Fruit fly (Drosophila melanogaster) whole organism, wandering third instar larva: Measurements from ENCODE around the gene CG12493.

Source experiments
- Abd-B ChIP-seq: fragments of >200 bp; optimal IDR thresholded peaks from 2 replicates; lab custom pipeline; 2017; ENCODE audit warnings: missing biosample characterization, missing genetic modification characterization
- CG9705 ChIP-seq: fragments of 200-800 bp; sonication (Bioruptor generic); optimal IDR thresholded peaks from 2 replicates; lab custom pipeline; 2018; ENCODE audit warnings: missing biosample characterization, mild to moderate bottlenecking, missing genetic modification characterization
- CrebA ChIP-seq: fragments of 200-800 bp; sonication (Bioruptor generic); optimal IDR thresholded peaks from 2 replicates; lab custom pipeline; 2016; ENCODE audit warnings: missing biosample characterization, mild to moderate bottlenecking, missing genetic modification characterization, borderline replicate concordance
- Dfd ChIP-seq: fragments of >200 bp; optimal IDR thresholded peaks from 2 replicates; lab custom pipeline; 2017; ENCODE audit warnings: missing biosample characterization, missing genetic modification characterization
- Dif ChIP-seq: fragments of 200-275, 200-300 bp; sonication (Bioruptor generic); optimal IDR thresholded peaks from 2 replicates; lab custom pipeline; 2018; ENCODE audit warnings: missing biosample characterization, missing genetic modification characterization; ENCODE audit not compliant: partially characterized antibody
- HLH106 ChIP-seq: fragments of 200-800 bp; optimal IDR thresholded peaks from 3 replicates; lab custom pipeline; 2019; ENCODE audit warnings: missing biosample characterization, mild to moderate bottlenecking, missing genetic modification characterization, moderate library complexity
- Hnf4 ChIP-seq: fragments of 200-800 bp; sonication (Bioruptor generic); optimal IDR thresholded peaks from 2 replicates; lab custom pipeline; 2016; ENCODE audit warnings: missing biosample characterization, mild to moderate bottlenecking, missing genetic modification characterization
- Hr78 ChIP-seq: fragments of >200 bp; optimal IDR thresholded peaks from 2 replicates; lab custom pipeline; 2017; ENCODE audit warnings: missing biosample characterization, missing genetic modification characterization
- Hr83 ChIP-seq: fragments of 200-300 bp; sonication (Bioruptor generic); optimal IDR thresholded peaks from 2 replicates; lab custom pipeline; 2016; ENCODE audit warnings: missing biosample characterization, mild to moderate bottlenecking, missing genetic modification characterization, moderate library complexity; ENCODE audit not compliant: poor library complexity, severe bottlenecking
- Jra ChIP-seq: sonication (Bioruptor generic); optimal IDR thresholded peaks from 2 replicates; lab custom pipeline; 2016; ENCODE audit warnings: missing biosample characterization, missing genetic modification characterization
- Mio ChIP-seq: sonication (Bioruptor generic); optimal IDR thresholded peaks from 2 replicates; lab custom pipeline; 2016; ENCODE audit warnings: missing biosample characterization, missing genetic modification characterization
- Myc ChIP-seq: fragments of >200 bp; optimal IDR thresholded peaks from 2 replicates; lab custom pipeline; 2017
- N ChIP-seq: fragments of >200 bp; optimal IDR thresholded peaks from 2 replicates; lab custom pipeline; 2018; ENCODE audit warnings: missing biosample characterization, missing external identifiers, missing genetic modification characterization
- OdsH ChIP-seq: fragments of 200-800 bp; sonication (Bioruptor generic); optimal IDR thresholded peaks from 2 replicates; lab custom pipeline; 2016; ENCODE audit warnings: missing biosample characterization, mild to moderate bottlenecking, missing genetic modification characterization
- Rel ChIP-seq, 2 experiments: fragments of 200-800 bp; sonication (Bioruptor generic) in 1 of 2; optimal IDR thresholded peaks; 2 replicates in 1 of 2; 3 replicates in 1 of 2; lab custom pipeline; 2016 to 2019; ENCODE audit warnings: mild to moderate bottlenecking in 2 of 2, missing biosample characterization in 2 of 2, missing genetic modification characterization in 2 of 2, moderate library complexity in 1 of 2
- Sp1 ChIP-seq: fragments of 200-800 bp; sonication (Bioruptor generic); optimal IDR thresholded peaks from 3 replicates; lab custom pipeline; 2019; ENCODE audit warnings: missing biosample characterization, mild to moderate bottlenecking, missing genetic modification characterization, moderate library complexity
- dl ChIP-seq, 2 experiments: fragments of 175-275, 200-275 bp in 1 of 2; fragments of 200-275 bp in 1 of 2; sonication (Bioruptor generic); optimal IDR thresholded peaks; lab custom pipeline; 2018; ENCODE audit warnings: mild to moderate bottlenecking in 2 of 2, missing biosample characterization in 2 of 2, missing genetic modification characterization in 2 of 2, moderate library complexity in 2 of 2; ENCODE audit not compliant: partially characterized antibody in 2 of 2, insufficient read depth in 1 of 2
- dmrt93B ChIP-seq: fragments of 200-800 bp; sonication (Bioruptor generic); optimal IDR thresholded peaks from 2 replicates; lab custom pipeline; 2018; ENCODE audit warnings: missing biosample characterization, mild to moderate bottlenecking, missing genetic modification characterization
- dsf ChIP-seq: sonication (Bioruptor generic); optimal IDR thresholded peaks from 2 replicates; lab custom pipeline; 2016; ENCODE audit warnings: missing biosample characterization, missing genetic modification characterization, borderline replicate concordance
- ey ChIP-seq: fragments of 200-800 bp; sonication (Bioruptor generic); optimal IDR thresholded peaks from 2 replicates; lab custom pipeline; 2016; ENCODE audit warnings: missing biosample characterization, missing genetic modification characterization
- foxo ChIP-seq, 2 experiments: fragments of 200-800 bp; sonication (Bioruptor generic); optimal IDR thresholded peaks; 2 replicates in 1 of 2; 3 replicates in 1 of 2; lab custom pipeline; 2016 to 2017; ENCODE audit warnings: missing biosample characterization in 2 of 2, missing genetic modification characterization in 2 of 2
- fru ChIP-seq: fragments of 200-800 bp; sonication (Bioruptor generic); optimal IDR thresholded peaks from 3 replicates; lab custom pipeline; 2016; ENCODE audit warnings: missing biosample characterization, mild to moderate bottlenecking, missing genetic modification characterization
- h ChIP-seq: fragments of 200-800 bp; sonication (Bioruptor generic); optimal IDR thresholded peaks from 3 replicates; lab custom pipeline; 2016; ENCODE audit warnings: missing biosample characterization, mild to moderate bottlenecking, missing genetic modification characterization
- jim ChIP-seq: fragments of 175-275, 200-325 bp; sonication (Bioruptor generic); optimal IDR thresholded peaks from 2 replicates; lab custom pipeline; 2016; ENCODE audit warnings: missing biosample characterization, mild to moderate bottlenecking, missing genetic modification characterization
- lola ChIP-seq: fragments of >200 bp; optimal IDR thresholded peaks from 2 replicates; lab custom pipeline; 2017; ENCODE audit warnings: missing biosample characterization, missing genetic modification characterization
- pan ChIP-seq: fragments of >200 bp; optimal IDR thresholded peaks from 2 replicates; lab custom pipeline; 2017
- psq ChIP-seq: fragments of 200-800 bp; sonication (Bioruptor generic); optimal IDR thresholded peaks from 3 replicates; lab custom pipeline; 2017; ENCODE audit warnings: missing biosample characterization, mild to moderate bottlenecking, missing genetic modification characterization, moderate library complexity
- rgr ChIP-seq: fragments of 200-800 bp; sonication (Bioruptor generic); optimal IDR thresholded peaks from 3 replicates; lab custom pipeline; 2016; ENCODE audit warnings: missing biosample characterization, mild to moderate bottlenecking, missing genetic modification characterization
- sv ChIP-seq: fragments of 200-800 bp; sonication (Bioruptor generic); optimal IDR thresholded peaks from 3 replicates; lab custom pipeline; 2016; ENCODE audit warnings: missing biosample characterization, missing genetic modification characterization
- woc ChIP-seq: sonication (Bioruptor generic); optimal IDR thresholded peaks from 2 replicates; lab custom pipeline; 2016; ENCODE audit warnings: missing biosample characterization, mild to moderate bottlenecking, missing genetic modification characterization

The CG12493 gene

DNA sequence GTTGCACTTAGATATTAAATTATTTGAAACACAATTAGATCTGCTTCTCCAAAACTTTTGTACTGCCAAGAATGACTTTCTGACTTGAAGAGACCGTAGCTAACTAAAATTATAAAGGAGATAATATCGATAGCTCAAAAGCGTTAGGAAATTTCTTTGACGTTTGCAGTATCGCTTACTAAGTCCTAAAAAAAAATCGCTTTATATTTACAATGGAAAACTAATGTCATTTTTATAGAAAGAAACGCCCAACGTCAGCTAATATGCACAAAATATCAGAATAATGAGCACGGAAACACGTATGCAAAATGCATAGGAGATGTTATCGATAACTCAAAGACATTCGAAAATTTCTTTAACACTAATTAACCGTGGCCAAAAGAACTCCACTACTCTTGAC is at the start of gene CG12493:
Gene CG12493 (minus strand): TSS at position 101 of the 400 bp plus-strand sequence.
- no peak for TF ChIP-seq Dif
- no peak for TF ChIP-seq Rel (GFP tag; optimal IDR thresholded peaks at IDR 0.05; lab: Kevin White, UChicago)
- TF ChIP-seq Rel (tag; optimal IDR thresholded peaks at IDR 0.05; lab: Kevin White, UChicago), result no peak
- TF ChIP-seq Mio, result no peak
- TF ChIP-seq Jra (GFP tag; lab: Kevin White, UChicago), result no peak
- TF ChIP-seq fru (GFP tag; lab: Kevin White, UChicago), result no peak
- TF ChIP-seq CrebA (GFP tag; lab: Kevin White, UChicago), result no peak
- no peak for TF ChIP-seq dl (GFP tag; optimal IDR thresholded peaks at IDR 0.05; lab: Kevin White, UChicago; ENCODE audit: insufficient read depth in 1 of 2, partially characterized antibody in 2 of 2)
- TF ChIP-seq jim (GFP tag; lab: Kevin White, UChicago), result no peak
- no peak for TF ChIP-seq Hr83 (GFP tag; lab: Kevin White, UChicago)
- no peak for TF ChIP-seq foxo (GFP tag; optimal IDR thresholded peaks at IDR 0.05; lab: Kevin White, UChicago)
- no peak for TF ChIP-seq rgr (GFP tag; lab: Kevin White, UChicago)
- no peak for TF ChIP-seq OdsH (GFP tag; lab: Kevin White, UChicago)

DNA sequence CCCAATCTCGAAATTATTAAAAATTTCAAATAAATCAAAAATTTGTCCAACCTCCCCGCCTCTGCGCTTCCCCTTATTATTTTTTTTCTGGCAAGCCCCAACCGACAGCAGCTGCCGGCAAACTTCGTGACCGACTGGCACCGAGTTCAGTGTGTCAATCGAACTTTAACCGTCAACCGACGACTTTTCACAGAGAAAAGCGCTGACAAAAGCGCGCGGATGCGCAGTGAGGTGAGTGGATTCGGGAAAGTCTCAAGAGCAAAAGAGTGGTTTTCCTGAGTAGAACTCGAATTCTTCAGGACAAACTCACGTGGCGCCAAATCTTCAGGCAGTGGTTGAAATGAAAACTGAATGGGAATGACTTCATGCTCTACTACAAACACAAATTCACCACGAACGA is 47.1 kb upstream of the CG12493 start:
- TF ChIP-seq sv (GFP tag; lab: Kevin White, UChicago) (no peak), N (GFP tag; lab: Kevin White, UChicago) (no peak)

DNA sequence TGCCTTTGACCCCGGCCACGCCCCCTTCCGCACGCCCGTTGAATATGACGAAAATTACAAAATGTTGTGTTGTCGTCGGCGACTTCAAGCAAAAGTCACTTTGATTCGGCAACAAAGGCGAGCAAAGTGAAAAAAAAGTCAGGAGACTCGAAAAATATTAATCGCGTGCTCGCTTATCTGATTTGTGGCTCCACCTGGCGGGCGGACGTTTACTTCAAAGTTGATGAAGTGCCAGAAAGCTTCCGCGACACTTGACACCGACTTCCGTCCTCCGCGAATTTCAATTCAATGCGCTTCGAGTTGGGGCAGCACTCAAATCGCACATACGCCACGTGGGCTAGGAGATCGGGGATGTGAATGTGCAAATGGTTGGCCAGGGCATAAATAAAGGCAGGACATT is 22.9 kb upstream of the CG12493 start:
- TF ChIP-seq jim (GFP tag; lab: Kevin White, UChicago) (no peak), psq (GFP tag; lab: Kevin White, UChicago) (no peak), sv (GFP tag; lab: Kevin White, UChicago) (no peak), HLH106 (no peak), CG9705 (no peak), dmrt93B (GFP tag; lab: Kevin White, UChicago) (no peak), foxo (GFP tag; optimal IDR thresholded peaks at IDR 0.05; lab: Kevin White, UChicago) (no peak), pan (no peak), Hnf4 (GFP tag; lab: Kevin White, UChicago) (no peak), Sp1 (GFP tag; lab: Kevin White, UChicago) (no peak), dsf (GFP tag; lab: Kevin White, UChicago) (no peak), lola (no peak), Hr78 (GFP tag; lab: Kevin White, UChicago) (no peak)

DNA sequence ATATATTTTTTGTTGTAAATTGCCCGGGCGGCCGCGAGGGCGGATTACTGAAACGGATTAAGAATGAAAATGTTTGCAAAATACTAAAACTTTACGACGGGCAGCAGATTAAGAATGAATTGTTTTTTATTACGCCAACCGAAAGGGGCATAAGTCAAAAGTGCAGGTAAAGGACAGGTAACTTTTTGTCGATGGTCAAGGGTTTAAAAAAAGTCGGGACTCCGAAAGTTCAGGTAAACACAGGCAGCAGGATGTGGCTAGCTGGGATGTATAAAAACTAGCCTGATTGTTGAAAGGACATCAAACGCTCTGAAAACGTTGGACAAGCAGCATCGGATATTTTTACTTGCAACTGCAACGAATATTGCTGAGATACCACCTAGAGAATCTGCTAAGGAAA is 4.0 kb upstream of the CG12493 start, which contains the start of gene CG13711:
Gene CG13711 (plus strand): TSS at position 301 of the 400 bp plus-strand sequence.
- TF ChIP-seq dl (GFP tag; optimal IDR thresholded peaks at IDR 0.05; lab: Kevin White, UChicago; ENCODE audit: insufficient read depth in 1 of 2, partially characterized antibody in 2 of 2) (no peak), N (GFP tag; lab: Kevin White, UChicago) (no peak), h (GFP tag; lab: Kevin White, UChicago) (no peak), HLH106 (no peak), CrebA (GFP tag; lab: Kevin White, UChicago) (no peak), ey (GFP tag; lab: Kevin White, UChicago) (no peak), psq (GFP tag; lab: Kevin White, UChicago) (no peak), Rel (GFP tag; optimal IDR thresholded peaks at IDR 0.05; lab: Kevin White, UChicago) (no peak), Rel (tag; optimal IDR thresholded peaks at IDR 0.05; lab: Kevin White, UChicago) (no peak)

DNA sequence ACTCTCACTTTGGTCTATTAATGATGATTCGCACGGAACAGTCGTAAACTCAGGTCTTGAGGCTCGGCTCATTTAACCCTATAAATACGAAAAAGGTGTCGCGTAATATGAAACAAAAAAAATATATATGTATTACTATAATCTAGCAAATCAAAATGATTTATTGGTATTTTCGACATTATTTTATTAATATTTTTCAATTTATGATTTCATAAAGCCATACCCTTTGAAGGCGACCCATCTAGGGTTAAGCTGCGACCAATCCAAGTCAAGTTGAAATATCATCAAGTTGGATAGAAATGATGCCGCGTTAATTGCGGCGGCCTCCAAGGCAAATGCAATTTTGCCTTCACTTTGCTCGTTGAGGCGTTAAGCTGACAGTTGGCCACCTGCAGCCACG is 2.8 kb downstream of the CG12493 start:
- TF ChIP-seq jim (GFP tag; lab: Kevin White, UChicago) (no peak), Abd-B (GFP tag; lab: Kevin White, UChicago) (no peak), dl (GFP tag; optimal IDR thresholded peaks at IDR 0.05; lab: Kevin White, UChicago; ENCODE audit: insufficient read depth in 1 of 2, partially characterized antibody in 2 of 2) (no peak), foxo (GFP tag; optimal IDR thresholded peaks at IDR 0.05; lab: Kevin White, UChicago) (no peak), pan (no peak), Jra (GFP tag; lab: Kevin White, UChicago) (no peak), sv (GFP tag; lab: Kevin White, UChicago) (no peak), Dif (no peak), rgr (GFP tag; lab: Kevin White, UChicago) (no peak), woc (GFP tag; lab: Kevin White, UChicago) (no peak), Rel (GFP tag; optimal IDR thresholded peaks at IDR 0.05; lab: Kevin White, UChicago) (no peak), Rel (tag; optimal IDR thresholded peaks at IDR 0.05; lab: Kevin White, UChicago) (no peak), Mio (no peak), dmrt93B (GFP tag; lab: Kevin White, UChicago) (no peak), fru (GFP tag; lab: Kevin White, UChicago) (no peak), CrebA (GFP tag; lab: Kevin White, UChicago) (no peak), Myc (lab: Kevin White, UChicago) (no peak), Dfd (GFP tag; lab: Kevin White, UChicago) (no peak), Hr78 (GFP tag; lab: Kevin White, UChicago) (no peak)
